Worm (Caenorhabditis elegans) whole organism, L4 larva: Measurements from ENCODE around the gene M01B2.8.

ENCODE experiments used
- F37D6.2 ChIP-seq: sonication (generic microtip); optimal IDR thresholded peaks from 2 replicates; lab custom pipeline; 2016; ENCODE audit warnings: mild to moderate bottlenecking, missing genetic modification characterization, missing compliant biosample characterization
- F44E2.7 ChIP-seq: fragments of 200-800 bp; sonication (Bioruptor generic); IDR thresholded peaks from 2 replicates; pipeline ENCODE4 v2.1.2; 2022; ENCODE audit warnings: missing genetic modification characterization, missing compliant biosample characterization
- R02D3.7 ChIP-seq: fragments of 150-350 bp; sonication (generic microtip); optimal IDR thresholded peaks from 3 replicates; lab custom pipeline; 2014; ENCODE audit warnings: missing biosample characterization, missing genetic modification characterization
- daf-16 ChIP-seq, 3 experiments: sonication (generic microtip); optimal IDR thresholded peaks; 2 replicates each; lab custom pipeline; 2016 to 2017; ENCODE audit warnings: missing genetic modification characterization in 3 of 3, missing genetic modification reagents in 3 of 3, mild to moderate bottlenecking in 2 of 3, missing compliant biosample characterization in 2 of 3, missing biosample characterization in 1 of 3, moderate library complexity in 1 of 3
- fkh-10 ChIP-seq: fragments of 150-350 bp; optimal IDR thresholded peaks from 2 replicates; lab custom pipeline; 2014; ENCODE audit warnings: missing biosample characterization, missing genetic modification reagents, missing genetic modification characterization
- pqm-1 ChIP-seq: sonication (generic microtip); optimal IDR thresholded peaks from 2 replicates; lab custom pipeline; 2017; ENCODE audit warnings: missing biosample characterization, missing genetic modification characterization
- snpc-4 ChIP-seq: fragments of 150-350 bp; optimal IDR thresholded peaks from 2 replicates; lab custom pipeline; 2014; ENCODE audit warnings: missing biosample characterization, missing genetic modification characterization
- spr-3 ChIP-seq: fragments of 200-800 bp; sonication (Bioruptor generic); optimal IDR thresholded peaks from 2 replicates; lab custom pipeline; 2018; ENCODE audit warnings: mild to moderate bottlenecking, missing genetic modification characterization, missing compliant biosample characterization
- unc-130 ChIP-seq: sonication (generic microtip); optimal IDR thresholded peaks from 2 replicates; lab custom pipeline; 2016; ENCODE audit warnings: missing genetic modification reagents, missing genetic modification characterization, missing compliant biosample characterization
- unc-62 ChIP-seq, 3 experiments: fragments of 150-350 bp in 1 of 3; sonication (generic microtip); optimal IDR thresholded peaks in 2 of 3; peaks in 1 of 3; 1 replicate in 1 of 3; 2 replicates in 2 of 3; lab custom pipeline; 2014 to 2017; ENCODE audit warnings: missing biosample characterization in 3 of 3, missing genetic modification characterization in 3 of 3, missing genetic modification reagents in 3 of 3, missing genotype in 1 of 3
- ztf-11 ChIP-seq: fragments of 150-350 bp; optimal IDR thresholded peaks from 2 replicates; lab custom pipeline; 2014; ENCODE audit warnings: missing biosample characterization, missing genetic modification characterization

- TF ChIP-seq snpc-4 (tag; lab: Kevin White, UChicago) (no peak), F44E2.7 (GFP tag; lab: Robert Waterston, UW) (no peak), F37D6.2 (tag; lab: Kevin White, UChicago) (no peak), unc-62 (GFP tag; optimal IDR thresholded peaks at IDR 0.05 in 1 of 2; lab: Kevin White, UChicago) (no peak), unc-62 (tag; optimal IDR thresholded peaks at IDR 0.05; lab: Kevin White, UChicago) (no peak), spr-3 (no peak), R02D3.7 (no peak), daf-16 (GFP tag; optimal IDR thresholded peaks at IDR 0.05; lab: Kevin White, UChicago) (no peak), daf-16 (tag; optimal IDR thresholded peaks at IDR 0.05; lab: Kevin White, UChicago) (no peak), unc-130 (GFP tag; lab: Kevin White, UChicago) (no peak), pqm-1 (tag; lab: Kevin White, UChicago) (no peak), fkh-10 (GFP tag; lab: Kevin White, UChicago) (no peak), ztf-11 (tag; lab: Kevin White, UChicago) (no peak)
These were observed 955 bp upstream of the M01B2.8 start, which contains the start of gene srsx-37 for ce11 chrV:15259049-15259448.
